Worm (Caenorhabditis elegans): Measurements from ENCODE around the gene cls-2.

Gene cls-2

ce11 chrIII:9052371-9052978, 2.4 kb upstream of the cls-2 start (continued):
- TF ChIP-seq hlh-30 (tag; optimal IDR thresholded peaks at IDR 0.05; ENCODE audit: insufficient read depth) = no peak
- TF ChIP-seq ceh-30 (tag; optimal IDR thresholded peaks at IDR 0.05) = peak; percentile 71
- no peak for TF ChIP-seq fax-1 (tag; optimal IDR thresholded peaks at IDR 0.05)
- TF ChIP-seq fkh-10 (GFP tag; optimal IDR thresholded peaks at IDR 0.05) = no peak
- TF ChIP-seq hlh-15 (tag; optimal IDR thresholded peaks at IDR 0.05) = no peak
- peak; percentile 10 for TF ChIP-seq sox-4 (tag; optimal IDR thresholded peaks at IDR 0.05)
- peak; percentile 47 for TF ChIP-seq tbx-2 (tag; optimal IDR thresholded peaks at IDR 0.05)
- no peak for TF ChIP-seq gmeb-2 (tag; optimal IDR thresholded peaks at IDR 0.05)
- no peak for TF ChIP-seq pha-2 (tag; optimal IDR thresholded peaks at IDR 0.05)
- TF ChIP-seq unc-3 (GFP tag; conservative IDR thresholded peaks at IDR 0.05) = no peak
- TF ChIP-seq unc-3 (tag; optimal IDR thresholded peaks at IDR 0.05) = no peak
- TF ChIP-seq sdc-2 (tag; optimal IDR thresholded peaks at IDR 0.05) = no peak
- no peak for TF ChIP-seq T23F11.4 (GFP tag; optimal IDR thresholded peaks at IDR 0.05)
- TF ChIP-seq zip-5 (tag; optimal IDR thresholded peaks at IDR 0.05) = no peak
- peak; percentile 57 for TF ChIP-seq fkh-6 (tag; optimal IDR thresholded peaks at IDR 0.05)
- peak; percentile 35 for TF ChIP-seq ama-1 (optimal IDR thresholded peaks at IDR 0.05)

DNA sequence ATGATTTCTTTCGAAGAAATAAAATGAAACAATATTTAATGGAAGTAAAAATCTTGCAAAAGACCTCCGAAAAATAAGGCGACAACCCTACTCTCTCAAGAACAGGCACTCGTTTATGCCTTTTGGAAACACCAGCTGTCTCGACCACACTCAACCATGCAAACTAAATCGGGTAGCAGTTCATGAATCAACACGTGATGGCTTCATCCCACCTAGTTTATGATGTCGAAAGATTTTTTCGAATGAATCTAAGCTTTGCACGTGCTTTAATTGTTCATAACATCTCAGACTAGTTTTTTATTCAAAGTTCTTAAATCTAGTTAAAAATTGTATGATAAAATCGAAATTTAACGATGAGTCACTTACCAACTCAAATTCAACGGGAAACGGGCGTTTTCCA, 1.6 kb upstream of the cls-2 start:
- TF ChIP-seq sox-2 (GFP tag; IDR thresholded peaks at IDR 0.05) (no peak), ama-1 (optimal IDR thresholded peaks at IDR 0.05) (peak; percentile 9)

DNA sequence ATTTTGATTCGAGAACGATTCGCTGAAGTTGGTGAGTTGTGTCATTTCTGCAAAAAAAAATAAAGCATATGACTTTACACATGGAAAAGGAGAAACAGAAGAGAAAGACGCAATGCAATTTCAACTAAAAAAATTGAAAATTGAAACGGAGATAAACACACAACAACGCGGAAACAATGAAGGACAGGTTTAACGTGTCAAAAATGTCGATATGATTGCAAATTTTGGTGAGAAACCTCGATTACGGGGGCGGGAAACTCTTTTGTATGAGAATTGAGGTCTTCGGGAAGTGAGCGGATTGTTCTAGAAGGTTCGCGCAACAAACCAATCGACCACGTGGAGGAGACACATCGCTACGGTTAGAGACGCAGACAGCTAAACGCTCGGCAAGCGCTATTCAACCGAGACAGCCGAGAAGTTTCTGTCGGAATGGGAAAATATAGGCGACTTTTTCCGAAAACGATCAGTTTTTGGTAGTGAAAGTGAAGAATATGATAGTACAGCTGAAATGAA, 1.1 kb upstream of the cls-2 start, which contains the start of gene R107.5:
TSS of gene R107.5 (minus strand) at position 51 of the 513 bp plus-strand sequence.
- TF ChIP-seq unc-3 (GFP tag; conservative IDR thresholded peaks at IDR 0.05) = no peak
- no peak for TF ChIP-seq unc-3 (tag; optimal IDR thresholded peaks at IDR 0.05)
- peak; percentile 53 for TF ChIP-seq gmeb-2 (tag; optimal IDR thresholded peaks at IDR 0.05)
- no peak for TF ChIP-seq T23F11.4 (GFP tag; optimal IDR thresholded peaks at IDR 0.05)
- TF ChIP-seq fkh-10 (GFP tag; optimal IDR thresholded peaks at IDR 0.05) = no peak
- TF ChIP-seq pax-1 (tag; optimal IDR thresholded peaks at IDR 0.05) = peak; percentile 97
- TF ChIP-seq dve-1 (tag; optimal IDR thresholded peaks at IDR 0.05) = peak; percentile 31
- TF ChIP-seq ref-2 (tag; optimal IDR thresholded peaks at IDR 0.05) = peak; percentile 95
- peak; percentile 88 for TF ChIP-seq K09A11.1 (tag; optimal IDR thresholded peaks at IDR 0.05; ENCODE audit: insufficient read depth)
- no peak for TF ChIP-seq ttx-3 (tag; optimal IDR thresholded peaks at IDR 0.05)
- TF ChIP-seq elt-2 (tag; optimal IDR thresholded peaks at IDR 0.05) = peak; percentile 29
- TF ChIP-seq ama-1 (optimal IDR thresholded peaks at IDR 0.05) = no peak
- no peak for TF ChIP-seq nhr-11 (tag; optimal IDR thresholded peaks at IDR 0.05)
- no peak for TF ChIP-seq tbx-7 (tag; optimal IDR thresholded peaks at IDR 0.05)
- peak; percentile 65 for TF ChIP-seq ceh-19 (GFP tag; optimal IDR thresholded peaks at IDR 0.05)
- TF ChIP-seq pqm-1 (tag; optimal IDR thresholded peaks at IDR 0.05) = no peak
- TF ChIP-seq npax-4 (tag; optimal IDR thresholded peaks at IDR 0.05) = no peak
- no peak for TF ChIP-seq nhr-232 (tag; optimal IDR thresholded peaks at IDR 0.05)
- peak; percentile 44 for TF ChIP-seq lim-6 (tag; optimal IDR thresholded peaks at IDR 0.05)
- no peak for TF ChIP-seq odd-2 (tag; optimal IDR thresholded peaks at IDR 0.05)
- peak; percentile 8 for TF ChIP-seq ceh-2 (tag; optimal IDR thresholded peaks at IDR 0.05)
- TF ChIP-seq sox-2 (GFP tag; IDR thresholded peaks at IDR 0.05) = peak; percentile 58
- peak; percentile 90 for TF ChIP-seq tbx-2 (tag; optimal IDR thresholded peaks at IDR 0.05)
- peak; percentile 93 for TF ChIP-seq rnt-1 (tag; optimal IDR thresholded peaks at IDR 0.05)
- TF ChIP-seq unc-86 (tag; optimal IDR thresholded peaks at IDR 0.05) = peak; percentile 57
- no peak for TF ChIP-seq eyg-1 (tag; optimal IDR thresholded peaks at IDR 0.05)
- peak; percentile 81 for TF ChIP-seq ceh-18 (tag; optimal IDR thresholded peaks at IDR 0.05)
- no peak for TF ChIP-seq mec-3 (tag; optimal IDR thresholded peaks at IDR 0.05; ENCODE audit: borderline replicate concordance)
- TF ChIP-seq F13H6.1 (tag; optimal IDR thresholded peaks at IDR 0.05) = no peak
- TF ChIP-seq hlh-6 (tag; optimal IDR thresholded peaks at IDR 0.05) = no peak
- no peak for TF ChIP-seq ceh-6 (GFP tag; optimal IDR thresholded peaks at IDR 0.05)
- TF ChIP-seq pat-9 (tag; optimal IDR thresholded peaks at IDR 0.05) = no peak
- no peak for TF ChIP-seq che-1 (tag; optimal IDR thresholded peaks at IDR 0.05)
- TF ChIP-seq ets-4 (tag; optimal IDR thresholded peaks at IDR 0.05) = peak; percentile 45
- TF ChIP-seq K02D7.2 (tag; optimal IDR thresholded peaks at IDR 0.05) = peak; percentile 15
- TF ChIP-seq C08G9.2 (tag; optimal IDR thresholded peaks at IDR 0.05) = peak; percentile 42
- peak; percentile 85 for TF ChIP-seq ceh-34 (tag; optimal IDR thresholded peaks at IDR 0.05)
- TF ChIP-seq Y22D7AL.16 (tag; optimal IDR thresholded peaks at IDR 0.05) = no peak
- no peak for TF ChIP-seq fkh-6 (tag; optimal IDR thresholded peaks at IDR 0.05)
- no peak for TF ChIP-seq pha-4 (tag; optimal IDR thresholded peaks at IDR 0.05)

All from whole organism, late embryonic.